Fruit fly (Drosophila melanogaster) whole organism, adult: ENCODE data around the gene CG7135.

Experiments
- CG7101 ChIP-seq: fragments of 200-800 bp; sonication (Bioruptor generic); optimal IDR thresholded peaks from 2 replicates; lab custom pipeline; 2018; ENCODE audit warnings: missing biosample characterization, mild to moderate bottlenecking, missing genetic modification characterization, moderate library complexity
- Hr96 ChIP-seq: fragments of 200-800 bp; sonication (Bioruptor generic); optimal IDR thresholded peaks from 2 replicates; lab custom pipeline; 2016; ENCODE audit warnings: missing biosample characterization, missing genetic modification characterization
- cnc ChIP-seq, 2 experiments: fragments of >200 bp; optimal IDR thresholded peaks; 2 replicates each; lab custom pipeline; 2017
- tj ChIP-seq: fragments of 200-800 bp; sonication (Bioruptor generic); optimal IDR thresholded peaks from 3 replicates; lab custom pipeline; 2017; ENCODE audit warnings: missing biosample characterization, mild to moderate bottlenecking, missing genetic modification characterization, moderate library complexity

DNA sequence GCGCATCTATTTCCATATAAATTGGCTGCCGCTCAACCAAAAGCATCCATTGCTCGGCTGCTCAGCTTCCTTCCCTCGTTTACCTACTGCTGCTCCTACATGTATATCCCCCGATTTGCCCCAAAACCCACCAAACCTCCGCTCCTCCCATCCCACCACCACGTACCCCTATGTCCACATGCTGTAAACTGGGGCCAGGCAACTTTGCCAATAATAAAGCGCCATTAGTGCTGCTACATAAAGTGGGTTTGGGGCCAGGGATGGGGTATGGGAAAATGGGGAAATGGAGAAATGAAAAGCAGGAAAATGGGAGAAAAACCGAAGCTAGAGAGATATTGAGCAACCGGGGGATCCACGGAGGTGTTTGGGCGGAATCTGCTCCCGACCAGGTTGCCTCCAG lies 45.8 kb downstream of the CG7135 start:
- TF ChIP-seq cnc (optimal IDR thresholded peaks at IDR 0.05; lab: Kevin White, UChicago) (no peak), CG7101 (tag; lab: Kevin White, UChicago) (no peak), Hr96 (GFP tag; lab: Kevin White, UChicago) (no peak), tj (GFP tag; lab: Kevin White, UChicago) (no peak)
